Fruit fly (Drosophila melanogaster): ENCODE measurements around the gene Msr-110.

Msr-110 gene

DNA sequence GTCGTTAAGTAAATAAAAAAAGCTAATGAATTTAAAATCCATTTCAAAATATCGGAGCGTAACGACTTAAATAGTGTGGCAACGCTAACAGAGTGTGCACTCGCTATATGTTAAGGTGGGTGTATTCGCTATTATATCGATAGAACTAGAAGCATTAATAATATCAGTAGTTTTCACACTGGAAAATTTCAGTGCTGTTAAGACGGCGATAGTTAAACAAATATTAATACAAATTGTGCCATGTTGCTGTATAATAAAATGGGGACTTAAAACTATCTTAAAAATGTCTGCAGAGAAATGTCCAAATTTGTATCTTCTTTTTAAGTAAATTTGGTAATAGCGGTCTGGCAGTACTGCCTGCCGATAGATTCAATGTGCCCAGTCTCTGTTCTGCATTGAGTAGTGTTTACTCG, 6.2 kb upstream of the Msr-110 start (continued):
- peak; percentile 77 for TF ChIP-seq CG8290 (GFP tag; optimal IDR thresholded peaks at IDR 0.05)
- TF ChIP-seq CG8290 (tag; optimal IDR thresholded peaks at IDR 0.05): no peak
- TF ChIP-seq CG12071 (GFP tag; optimal IDR thresholded peaks at IDR 0.05): no peak
- peak; percentile 52 for TF ChIP-seq cwo (GFP tag; optimal IDR thresholded peaks at IDR 0.05)
- peak; percentile 92 for TF ChIP-seq CG34422 (GFP tag; IDR thresholded peaks at IDR 0.05)
- peak; percentile 91 for TF ChIP-seq CG11085 (GFP tag; IDR thresholded peaks at IDR 0.05)
- peak; percentile 86 for TF ChIP-seq CG8944 (GFP tag; optimal IDR thresholded peaks at IDR 0.05)
- TF ChIP-seq CG15514 (GFP tag; optimal IDR thresholded peaks at IDR 0.05): peak; percentile 90
- TF ChIP-seq klu (GFP tag; IDR thresholded peaks at IDR 0.05): peak; percentile 92
- TF ChIP-seq Dek (tag; optimal IDR thresholded peaks at IDR 0.05): peak; percentile 85
- no peak for TF ChIP-seq CG17568 (GFP tag; optimal IDR thresholded peaks at IDR 0.05)
- TF ChIP-seq CG18476 (GFP tag; optimal IDR thresholded peaks at IDR 0.05): peak; percentile 79
- TF ChIP-seq Optix (GFP tag; IDR thresholded peaks at IDR 0.05): peak; percentile 68; the same call in 1 of the 3 replicates
- TF ChIP-seq CG17361 (GFP tag; IDR thresholded peaks at IDR 0.05): no peak; the same call in 2 of the 3 replicates
- TF ChIP-seq CG18262 (tag; optimal IDR thresholded peaks at IDR 0.05): no peak
- peak; percentile 74 for TF ChIP-seq HLH4C (GFP tag; IDR thresholded peaks at IDR 0.05; ENCODE audit: partially characterized antibody)
- peak; percentile 90 for TF ChIP-seq CG4404 (GFP tag; IDR thresholded peaks at IDR 0.05)
- peak; percentile 61 for TF ChIP-seq CG17385 (GFP tag; optimal IDR thresholded peaks at IDR 0.05)
- peak; percentile 66 for TF ChIP-seq CG5245 (GFP tag; optimal IDR thresholded peaks at IDR 0.05)
- TF ChIP-seq bab2 (GFP tag; optimal IDR thresholded peaks at IDR 0.05): peak; percentile 90
- peak; percentile 52 for TF ChIP-seq CrebB (tag; optimal IDR thresholded peaks at IDR 0.05)
- peak; percentile 98 for TF ChIP-seq sens (GFP tag)
- TF ChIP-seq CG11398 (GFP tag; optimal IDR thresholded peaks at IDR 0.05): peak; percentile 51
- TF ChIP-seq H15 (GFP tag; IDR thresholded peaks at IDR 0.05): peak; percentile 88
- TF ChIP-seq ewg (GFP tag; optimal IDR thresholded peaks at IDR 0.05): no peak
- TF ChIP-seq Fer2 (tag; optimal IDR thresholded peaks at IDR 0.05): peak; percentile 71
- peak; percentile 86 for TF ChIP-seq E2f1 (GFP tag; IDR thresholded peaks at IDR 0.05)
- peak in 1 of 2 experiments; percentile 34 for TF ChIP-seq crp (GFP tag; optimal IDR thresholded peaks at IDR 0.05)
- TF ChIP-seq Hey (tag; optimal IDR thresholded peaks at IDR 0.05): no peak
- TF ChIP-seq onecut (GFP tag; IDR thresholded peaks at IDR 0.05): peak; percentile 57
- TF ChIP-seq dmrt11E (tag; optimal IDR thresholded peaks at IDR 0.05): peak; percentile 81
- TF ChIP-seq Lim3 (GFP tag; IDR thresholded peaks at IDR 0.05): peak; percentile 74
- TF ChIP-seq CG7987 (GFP tag; optimal IDR thresholded peaks at IDR 0.05): peak; percentile 65
- TF ChIP-seq ci (GFP tag; IDR thresholded peaks at IDR 0.05): peak; percentile 87
- TF ChIP-seq CG10565 (GFP tag; optimal IDR thresholded peaks at IDR 0.05): peak; percentile 36
- TF ChIP-seq crol (GFP tag; IDR thresholded peaks at IDR 0.05): no peak
- no peak for TF ChIP-seq CG15011 (GFP tag; optimal IDR thresholded peaks at IDR 0.05)
- peak; percentile 90 for TF ChIP-seq Scr (GFP tag; IDR thresholded peaks at IDR 0.05; ENCODE audit: partially characterized antibody)
- TF ChIP-seq Nf-YB (GFP tag; optimal IDR thresholded peaks at IDR 0.05): peak; percentile 46
- TF ChIP-seq eyg (GFP tag; optimal IDR thresholded peaks at IDR 0.05): peak; percentile 74
- peak; percentile 80 for TF ChIP-seq CG8924 (tag; optimal IDR thresholded peaks at IDR 0.05)
- TF ChIP-seq D (optimal IDR thresholded peaks at IDR 0.05): no peak
- peak; percentile 27 for TF ChIP-seq D (GFP tag; optimal IDR thresholded peaks at IDR 0.05)
- peak; percentile 81 for TF ChIP-seq ase (GFP tag; IDR thresholded peaks at IDR 0.05)
- peak; percentile 86 for TF ChIP-seq aop (GFP tag; IDR thresholded peaks at IDR 0.05)
- peak; percentile 91 for TF ChIP-seq MBD-R2 (GFP tag; IDR thresholded peaks at IDR 0.05)
- peak; percentile 97 for TF ChIP-seq CG14441 (GFP tag; IDR thresholded peaks at IDR 0.05)
- TF ChIP-seq tin (GFP tag; optimal IDR thresholded peaks at IDR 0.05): peak; percentile 88
- TF ChIP-seq sd (tag; optimal IDR thresholded peaks at IDR 0.05): no peak
- peak; percentile 82 for TF ChIP-seq Taf1 (GFP tag; IDR thresholded peaks at IDR 0.05)
- TF ChIP-seq Dad (GFP tag; optimal IDR thresholded peaks at IDR 0.05): peak; percentile 81
- TF ChIP-seq CG7839 (tag; optimal IDR thresholded peaks at IDR 0.05): no peak
